Fruit fly (Drosophila melanogaster) whole organism, embryonic: ENCODE data around the gene CG46059.

ENCODE experiments used
- Ada2b ChIP-seq: fragments of 200-800 bp; sonication (Bioruptor generic); IDR thresholded peaks from 2 replicates; pipeline ENCODE4 v1.3.6; 2022; ENCODE audit warnings: missing biosample characterization, missing genetic modification characterization
- Bgb ChIP-seq: fragments of 200-800 bp; sonication (Bioruptor generic); IDR thresholded peaks from 2 replicates; pipeline ENCODE4 v1.3.6; 2022; ENCODE audit warnings: missing biosample characterization, missing genetic modification characterization; ENCODE audit not compliant: partially characterized antibody
- BtbVII ChIP-seq: fragments of 200-800 bp; sonication (Bioruptor generic); optimal IDR thresholded peaks from 3 replicates; lab custom pipeline; 2017; ENCODE audit warnings: missing biosample characterization, mild to moderate bottlenecking, missing genetic modification characterization
- CG10959 ChIP-seq: fragments of 200-800 bp; sonication (Bioruptor generic); IDR thresholded peaks from 2 replicates; pipeline ENCODE4 v1.3.6; 2022; ENCODE audit warnings: missing biosample characterization, missing genetic modification characterization
- CG12219 ChIP-seq: fragments of 200-800 bp; sonication (Bioruptor generic); optimal IDR thresholded peaks from 3 replicates; lab custom pipeline; 2018; ENCODE audit warnings: missing biosample characterization, mild to moderate bottlenecking, missing genetic modification characterization
- CG13287 ChIP-seq: fragments of 200-800 bp; sonication (Bioruptor generic); IDR thresholded peaks from 2 replicates; pipeline ENCODE4 v1.3.6; 2022; ENCODE audit warnings: missing biosample characterization, missing genetic modification characterization; ENCODE audit not compliant: partially characterized antibody
- CG15601 ChIP-seq: fragments of 200-800 bp; sonication (Bioruptor generic); optimal IDR thresholded peaks from 3 replicates; lab custom pipeline; 2019; ENCODE audit warnings: missing biosample characterization, mild to moderate bottlenecking, missing genetic modification characterization, moderate library complexity
- CG1603 ChIP-seq: fragments of 200-800 bp; sonication (Bioruptor generic); optimal IDR thresholded peaks from 2 replicates; lab custom pipeline; 2019; ENCODE audit warnings: missing biosample characterization, mild to moderate bottlenecking, missing genetic modification characterization, moderate library complexity
- CG2199 ChIP-seq: fragments of 200-800 bp; sonication (Bioruptor generic); IDR thresholded peaks from 3 replicates; pipeline ENCODE4 v1.3.6; 2022; ENCODE audit warnings: missing biosample characterization, missing genetic modification characterization
- CG3407 ChIP-seq: fragments of 200-800 bp; sonication (Bioruptor generic); optimal IDR thresholded peaks from 2 replicates; lab custom pipeline; 2018; ENCODE audit warnings: missing biosample characterization, mild to moderate bottlenecking, missing genetic modification characterization
- CG34224 ChIP-seq: fragments of 200-800 bp; sonication (Bioruptor generic); IDR thresholded peaks from 3 replicates; pipeline ENCODE4 v1.3.6; 2022; ENCODE audit warnings: missing biosample characterization, missing genetic modification characterization; ENCODE audit not compliant: partially characterized antibody
- CG4360 ChIP-seq: fragments of 200-800 bp; sonication (Bioruptor generic); IDR thresholded peaks from 2 replicates; pipeline ENCODE4 v1.3.6; 2022; ENCODE audit warnings: missing biosample characterization, missing genetic modification characterization
- CG4404 ChIP-seq: fragments of 200-800 bp; sonication (Bioruptor generic); IDR thresholded peaks from 2 replicates; pipeline ENCODE4 v1.3.6; 2022; ENCODE audit warnings: missing biosample characterization, missing genetic modification characterization
- CG6175 ChIP-seq: fragments of 200-800 bp; sonication (Bioruptor generic); IDR thresholded peaks from 3 replicates; pipeline ENCODE4 v1.3.6; 2022; ENCODE audit warnings: missing biosample characterization, missing genetic modification characterization
- CG6765 ChIP-seq: fragments of 200-800 bp; sonication (Bioruptor generic); optimal IDR thresholded peaks from 3 replicates; lab custom pipeline; 2017; ENCODE audit warnings: missing biosample characterization, mild to moderate bottlenecking, missing genetic modification characterization
- CG6813 ChIP-seq: fragments of 200-800 bp; sonication (Bioruptor generic); optimal IDR thresholded peaks from 2 replicates; lab custom pipeline; 2017; ENCODE audit warnings: missing biosample characterization, missing genetic modification characterization, mild to moderate bottlenecking, moderate library complexity, missing genetic modification reagents
- CG8924 ChIP-seq: fragments of 200-800 bp; optimal IDR thresholded peaks from 3 replicates; lab custom pipeline; 2019; ENCODE audit warnings: missing biosample characterization, mild to moderate bottlenecking, missing genetic modification characterization, moderate library complexity
- CG8944 ChIP-seq: fragments of 200-800 bp; sonication (Bioruptor generic); optimal IDR thresholded peaks from 3 replicates; lab custom pipeline; 2016; ENCODE audit warnings: missing biosample characterization, missing genetic modification characterization
- CTCF ChIP-seq: fragments of 200-800 bp; sonication (Bioruptor generic); optimal IDR thresholded peaks from 2 replicates; lab custom pipeline; 2017; ENCODE audit warnings: missing biosample characterization, mild to moderate bottlenecking, missing genetic modification characterization, moderate library complexity
- Dek ChIP-seq: fragments of 200-800 bp; sonication (Bioruptor generic); optimal IDR thresholded peaks from 3 replicates; lab custom pipeline; 2019; ENCODE audit warnings: missing biosample characterization, mild to moderate bottlenecking, missing genetic modification characterization, moderate library complexity
- Dref ChIP-seq: fragments of 200-800 bp; sonication (Bioruptor generic); IDR thresholded peaks from 2 replicates; pipeline ENCODE4 v1.3.6; 2022; ENCODE audit warnings: missing biosample characterization, missing genetic modification characterization
- Eip74EF ChIP-seq, 2 experiments: fragments of 200-800 bp in 1 of 2; fragments of >200 bp in 1 of 2; sonication (Bioruptor generic) in 1 of 2; optimal IDR thresholded peaks; 2 replicates each; lab custom pipeline; 2017 to 2019; ENCODE audit warnings: missing biosample characterization in 2 of 2, missing genetic modification characterization in 2 of 2, mild to moderate bottlenecking in 1 of 2, moderate library complexity in 1 of 2
- Hey ChIP-seq: fragments of 200-800 bp; sonication (Bioruptor generic); optimal IDR thresholded peaks from 3 replicates; lab custom pipeline; 2018; ENCODE audit warnings: missing biosample characterization, mild to moderate bottlenecking, missing genetic modification characterization
- HmgZ ChIP-seq: fragments of 200-800 bp; sonication (Bioruptor generic); optimal IDR thresholded peaks from 2 replicates; lab custom pipeline; 2018; ENCODE audit warnings: missing biosample characterization, mild to moderate bottlenecking, missing genetic modification characterization
- Max ChIP-seq: fragments of 200-800 bp; sonication (Bioruptor generic); optimal IDR thresholded peaks from 2 replicates; lab custom pipeline; 2016; ENCODE audit warnings: missing biosample characterization, mild to moderate bottlenecking, missing genetic modification characterization
- Med ChIP-seq: fragments of 200-800 bp; sonication (Bioruptor generic); peaks from one replicate; lab custom pipeline; 2016; ENCODE audit warnings: missing biosample characterization, missing genetic modification characterization, mild to moderate bottlenecking, inconsistent platforms, moderate library complexity
- NC2β ChIP-seq: fragments of 200-800 bp; sonication (Bioruptor generic); optimal IDR thresholded peaks from 2 replicates; lab custom pipeline; 2016; ENCODE audit warnings: missing biosample characterization, missing genetic modification characterization
- Oli ChIP-seq: fragments of 200-800 bp; sonication (Bioruptor generic); optimal IDR thresholded peaks from 2 replicates; lab custom pipeline; 2018; ENCODE audit warnings: missing biosample characterization, mild to moderate bottlenecking, missing genetic modification characterization, moderate library complexity
- al ChIP-seq: fragments of 200-800 bp; sonication (Bioruptor generic); IDR thresholded peaks from 2 replicates; pipeline ENCODE4 v1.3.6; 2022; ENCODE audit warnings: missing biosample characterization, missing genetic modification characterization
- bbx ChIP-seq: fragments of 200-800 bp; sonication (Bioruptor generic); IDR thresholded peaks from 2 replicates; pipeline ENCODE4 v1.3.6; 2022; ENCODE audit warnings: missing biosample characterization, missing genetic modification characterization; ENCODE audit not compliant: partially characterized antibody
- chinmo ChIP-seq: fragments of 200-800 bp; sonication (Bioruptor generic); IDR thresholded peaks from 4 replicates; pipeline ENCODE4 v1.3.6; 2022; ENCODE audit warnings: missing biosample characterization, missing genetic modification characterization; ENCODE audit not compliant: partially characterized antibody
- chm ChIP-seq: fragments of 200-800 bp; sonication (Bioruptor generic); IDR thresholded peaks from 2 replicates; pipeline ENCODE4 v1.3.6; 2022; ENCODE audit warnings: missing biosample characterization, missing genetic modification characterization
- ci ChIP-seq: fragments of 200-800 bp; sonication (Bioruptor generic); IDR thresholded peaks from 3 replicates; pipeline ENCODE4 v1.3.6; 2022; ENCODE audit warnings: missing biosample characterization, missing genetic modification characterization
- ftz-f1 ChIP-seq: fragments of 200-800 bp; sonication (Bioruptor generic); optimal IDR thresholded peaks from 2 replicates; lab custom pipeline; 2016; ENCODE audit warnings: missing biosample characterization, missing genetic modification characterization
- grau ChIP-seq: fragments of 200-800 bp; optimal IDR thresholded peaks from 3 replicates; lab custom pipeline; 2019; ENCODE audit warnings: missing biosample characterization, mild to moderate bottlenecking, missing genetic modification characterization, moderate library complexity
- lola ChIP-seq, 3 experiments: fragments of >200 bp in 2 of 3; fragments of 200-800 bp in 1 of 3; sonication (Bioruptor generic) in 1 of 3; optimal IDR thresholded peaks; 2 replicates each; lab custom pipeline; 2017 to 2019; ENCODE audit warnings: missing biosample characterization in 3 of 3, missing genetic modification characterization in 3 of 3, mild to moderate bottlenecking in 1 of 3, moderate library complexity in 1 of 3
- nom ChIP-seq: fragments of 200-800 bp; sonication (Bioruptor generic); optimal IDR thresholded peaks from 2 replicates; lab custom pipeline; 2017; ENCODE audit warnings: missing biosample characterization, missing genetic modification characterization, mild to moderate bottlenecking, moderate library complexity, missing genetic modification reagents
- oc ChIP-seq: fragments of 200-800 bp; sonication (Bioruptor generic); optimal IDR thresholded peaks from 2 replicates; lab custom pipeline; 2018; ENCODE audit warnings: missing biosample characterization, mild to moderate bottlenecking, missing genetic modification characterization, moderate library complexity
- pita ChIP-seq: fragments of 200-800 bp; sonication (Bioruptor generic); optimal IDR thresholded peaks from 2 replicates; lab custom pipeline; 2017; ENCODE audit warnings: missing biosample characterization, mild to moderate bottlenecking, missing genetic modification characterization
- pros ChIP-seq: fragments of 200-800 bp; sonication (Bioruptor generic); optimal IDR thresholded peaks from 3 replicates; lab custom pipeline; 2019; ENCODE audit warnings: missing biosample characterization, mild to moderate bottlenecking, missing genetic modification characterization, moderate library complexity
- sd ChIP-seq: fragments of 200-800 bp; sonication (Bioruptor generic); optimal IDR thresholded peaks from 3 replicates; lab custom pipeline; 2018; ENCODE audit warnings: missing biosample characterization, mild to moderate bottlenecking, missing genetic modification characterization, moderate library complexity
- sens ChIP-seq: fragments of 200-800 bp; sonication (Bioruptor generic); peaks from one replicate; lab custom pipeline; 2016; ENCODE audit warnings: missing biosample characterization, missing genetic modification characterization
- shn ChIP-seq: fragments of 200-800 bp; sonication (Bioruptor generic); optimal IDR thresholded peaks from 3 replicates; lab custom pipeline; 2016; ENCODE audit warnings: missing biosample characterization, missing genetic modification characterization
- slp2 ChIP-seq: fragments of 200-800 bp; sonication (Bioruptor generic); optimal IDR thresholded peaks from 2 replicates; lab custom pipeline; 2016; ENCODE audit warnings: missing biosample characterization, missing genetic modification characterization
- so ChIP-seq: fragments of 200-800 bp; sonication (Bioruptor generic); IDR thresholded peaks from 3 replicates; pipeline ENCODE4 v1.3.6; 2022; ENCODE audit warnings: missing biosample characterization, missing genetic modification characterization
- sqz ChIP-seq: fragments of 200-800 bp; sonication (Bioruptor generic); optimal IDR thresholded peaks from 3 replicates; lab custom pipeline; 2018; ENCODE audit warnings: missing biosample characterization, mild to moderate bottlenecking, missing genetic modification characterization
- sr ChIP-seq: fragments of 200-800 bp; sonication (Bioruptor generic); IDR thresholded peaks from 3 replicates; pipeline ENCODE4 v1.3.6; 2022; ENCODE audit warnings: missing biosample characterization, missing genetic modification characterization
- sug ChIP-seq: fragments of 200-800 bp; optimal IDR thresholded peaks from 2 replicates; lab custom pipeline; 2019; ENCODE audit warnings: missing biosample characterization, mild to moderate bottlenecking, missing genetic modification characterization, moderate library complexity
- tll ChIP-seq, 2 experiments: fragments of 200-800 bp in 1 of 2; fragments of >200 bp in 1 of 2; sonication (Bioruptor generic) in 1 of 2; optimal IDR thresholded peaks; 2 replicates each; lab custom pipeline; 2017 to 2019; ENCODE audit warnings: missing biosample characterization in 2 of 2, missing genetic modification characterization in 2 of 2, mild to moderate bottlenecking in 1 of 2, moderate library complexity in 1 of 2
- tna ChIP-seq: fragments of 200-800 bp; sonication (Bioruptor generic); IDR thresholded peaks from 2 replicates; pipeline ENCODE4 v1.3.6; 2022; ENCODE audit warnings: missing biosample characterization, missing genetic modification characterization; ENCODE audit not compliant: partially characterized antibody

The CG46059 gene

DNA sequence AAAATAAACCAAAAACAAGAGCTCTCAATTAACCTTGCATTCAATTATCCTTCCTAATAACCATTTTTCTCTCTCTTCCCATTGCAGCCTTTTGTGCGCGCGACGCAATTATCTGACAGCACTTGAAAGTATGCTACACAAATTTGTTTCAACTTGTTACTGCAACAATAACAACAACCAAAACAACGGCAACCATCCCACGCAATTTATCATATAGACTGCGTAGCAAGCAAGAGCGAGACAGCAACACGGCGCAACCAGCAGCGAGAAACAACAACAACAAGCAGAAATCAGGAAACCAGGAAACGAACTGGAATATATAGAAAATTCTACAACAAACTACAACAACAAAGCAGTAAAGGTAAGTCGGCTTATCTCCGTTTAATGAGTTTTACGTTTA is 17.6 kb downstream of the CG46059 start (continued):
- no peak for TF ChIP-seq CG1603 (tag; lab: Kevin White, UChicago)
- TF ChIP-seq BtbVII (GFP tag; lab: Kevin White, UChicago): no peak
- peak; percentile 12 for TF ChIP-seq CG8924 (tag; lab: Kevin White, UChicago)
- TF ChIP-seq Oli (tag; lab: Kevin White, UChicago): no peak
- no peak for TF ChIP-seq so (GFP tag; lab: Robert Waterston, UW)
- peak; percentile 21 for TF ChIP-seq nom
- TF ChIP-seq tna: peak; percentile 2; the same call in 1 of the 2 replicates
- TF ChIP-seq lola (GFP tag; optimal IDR thresholded peaks at IDR 0.05; lab: Kevin White, UChicago): peak in 1 of 3 experiments; percentile 67
- TF ChIP-seq CG6765 (GFP tag; lab: Kevin White, UChicago): no peak
- TF ChIP-seq sqz: peak; percentile 16
- peak; percentile 21 for TF ChIP-seq sd (tag; lab: Kevin White, UChicago)
- TF ChIP-seq Med: peak; percentile 59
- TF ChIP-seq shn (GFP tag; lab: Kevin White, UChicago): no peak
- TF ChIP-seq grau (tag; lab: Kevin White, UChicago): no peak
- peak; percentile 58 for TF ChIP-seq oc (tag; lab: Kevin White, UChicago)
- peak; percentile 11 for TF ChIP-seq Dek (tag; lab: Kevin White, UChicago)
- TF ChIP-seq CG13287 (GFP tag; lab: Robert Waterston, UW): peak; percentile 43; the same call in 1 of the 2 replicates
- TF ChIP-seq CG34224 (GFP tag; lab: Robert Waterston, UW): 0 out of 3 replicates have a peak, but pooled peaks have one; percentile 16
- peak; percentile 22 for TF ChIP-seq sug (tag; lab: Kevin White, UChicago)
- 0 out of 2 replicates have a peak, but pooled peaks have one; percentile 10 for TF ChIP-seq Ada2b
- peak; percentile 41 for TF ChIP-seq ftz-f1 (GFP tag; lab: Kevin White, UChicago)
- no peak for TF ChIP-seq CG8944 (GFP tag; lab: Kevin White, UChicago)
- TF ChIP-seq Eip74EF (GFP tag; optimal IDR thresholded peaks at IDR 0.05; lab: Kevin White, UChicago): peak in 1 of 2 experiments; percentile 26
- TF ChIP-seq CG6175 (GFP tag; lab: Robert Waterston, UW): peak; percentile 59; the same call in 2 of the 3 replicates
- no peak for TF ChIP-seq al (GFP tag; lab: Robert Waterston, UW)
- TF ChIP-seq CG15601 (tag; lab: Kevin White, UChicago): peak; percentile 94
- peak; percentile 75 for TF ChIP-seq slp2
- TF ChIP-seq Hey (tag; lab: Kevin White, UChicago): no peak
- peak; percentile 59 for TF ChIP-seq HmgZ
- peak in 1 of 2 experiments; percentile 37 for TF ChIP-seq tll (GFP tag; optimal IDR thresholded peaks at IDR 0.05; lab: Kevin White, UChicago)
- TF ChIP-seq sr (GFP tag; lab: Robert Waterston, UW): peak; percentile 100
- TF ChIP-seq pita (GFP tag; lab: Kevin White, UChicago): no peak
- TF ChIP-seq CG6813 (GFP tag; lab: Kevin White, UChicago): no peak
- 0 out of 3 replicates have a peak, but pooled peaks have one; percentile 29 for TF ChIP-seq ci (GFP tag; lab: Robert Waterston, UW)
- peak; percentile 78; the same call in 2 of the 4 replicates for TF ChIP-seq chinmo (GFP tag; lab: Robert Waterston, UW)
- TF ChIP-seq CTCF: peak; percentile 17
- peak; percentile 78 for TF ChIP-seq sens (GFP tag; lab: Kevin White, UChicago)
- TF ChIP-seq Bgb: peak; percentile 17; the same call in 1 of the 2 replicates
- no peak for TF ChIP-seq chm (GFP tag; lab: Robert Waterston, UW)
- TF ChIP-seq CG10959 (GFP tag; lab: Robert Waterston, UW): no peak
- TF ChIP-seq CG2199 (GFP tag; lab: Robert Waterston, UW): peak; percentile 91
- no peak for TF ChIP-seq bbx (GFP tag; lab: Robert Waterston, UW)
- TF ChIP-seq CG4360 (GFP tag; lab: Robert Waterston, UW): peak; percentile 99
- peak; percentile 14 for TF ChIP-seq CG12219 (GFP tag; lab: Kevin White, UChicago)
- TF ChIP-seq Max (GFP tag; lab: Kevin White, UChicago): no peak
- TF ChIP-seq CG3407 (GFP tag; lab: Kevin White, UChicago): no peak
- no peak for TF ChIP-seq CG4404 (GFP tag; lab: Robert Waterston, UW)
- no peak for TF ChIP-seq pros (GFP tag; lab: Kevin White, UChicago)
- TF ChIP-seq Dref: no peak
- no peak for TF ChIP-seq NC2β (GFP tag; lab: Kevin White, UChicago)
